Worm (Caenorhabditis elegans): ENCODE results near the gene ncx-1.

DNA sequence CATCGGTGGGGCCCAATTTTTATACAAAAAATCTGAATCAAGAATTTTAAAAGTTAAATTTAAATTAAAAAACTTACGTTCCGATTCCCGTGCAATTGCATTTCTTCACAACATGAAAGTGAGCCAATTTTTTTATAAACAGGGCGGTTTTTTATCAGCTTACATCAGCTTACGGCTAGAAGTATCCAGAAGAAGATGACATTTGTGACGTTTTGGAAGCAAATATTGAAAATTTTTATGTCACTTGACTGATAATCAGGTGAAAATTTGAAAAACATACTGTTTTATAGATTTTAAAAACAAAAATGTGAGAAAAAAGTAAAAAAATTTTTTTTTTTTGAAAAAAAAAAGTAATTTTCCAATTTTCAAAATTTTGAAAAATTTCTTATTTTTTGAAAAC is 14.8 kb upstream of the ncx-1 start, which contains the start of gene Y113G7A.22:
- TF ChIP-seq nhr-11 (tag; optimal IDR thresholded peaks at IDR 0.05) (no peak), egl-27 (tag; optimal IDR thresholded peaks at IDR 0.05) (no peak), fkh-10 (GFP tag; optimal IDR thresholded peaks at IDR 0.05) (no peak), ceh-82 (tag; optimal IDR thresholded peaks at IDR 0.05) (no peak), skn-1 (tag; optimal IDR thresholded peaks at IDR 0.05) (no peak), unc-62 (GFP tag; optimal IDR thresholded peaks at IDR 0.05 in 1 of 2) (no peak), unc-62 (tag; optimal IDR thresholded peaks at IDR 0.05) (no peak)
